Worm (Caenorhabditis elegans) whole organism, L4 larva: Measurements from ENCODE around the gene cht-4.

Experiments used
- ZK546.5 ChIP-seq, 2 experiments: sonication (generic microtip); optimal IDR thresholded peaks; 2 replicates each; lab custom pipeline; 2017; ENCODE audit warnings: missing biosample characterization in 2 of 2, missing genetic modification characterization in 2 of 2
- gei-8 ChIP-seq: fragments of 200-800 bp; sonication (Bioruptor generic); optimal IDR thresholded peaks from 2 replicates; lab custom pipeline; 2018; ENCODE audit warnings: mild to moderate bottlenecking, missing genetic modification characterization, missing compliant biosample characterization
- lin-1 ChIP-seq: fragments of 200-800 bp; sonication (Bioruptor generic); IDR thresholded peaks from 2 replicates; pipeline ENCODE4 v1.3.6; 2022; ENCODE audit warnings: missing genetic modification reagents, missing genetic modification characterization, missing compliant biosample characterization
- mes-2 ChIP-seq: sonication (generic microtip); optimal IDR thresholded peaks from 2 replicates; lab custom pipeline; 2016; ENCODE audit warnings: missing genotype, mild to moderate bottlenecking, missing genetic modification characterization, missing compliant biosample characterization; ENCODE audit not compliant: poor library complexity, severe bottlenecking
- pha-4 ChIP-seq, 2 experiments: fragments of 150-350 bp in 1 of 2; fragments of 200-800 bp in 1 of 2; sonication (Bioruptor generic) in 1 of 2; IDR thresholded peaks in 1 of 2; optimal IDR thresholded peaks in 1 of 2; 2 replicates each; pipeline versions ENCODE4 v1.3.6 to Lab custom; 2014 to 2022; ENCODE audit warnings: missing genetic modification characterization in 2 of 2, missing genetic modification reagents in 2 of 2, missing biosample characterization in 1 of 2, missing compliant biosample characterization in 1 of 2
- snpc-4 ChIP-seq: fragments of 150-350 bp; optimal IDR thresholded peaks from 2 replicates; lab custom pipeline; 2014; ENCODE audit warnings: missing biosample characterization, missing genetic modification characterization
- unc-62 ChIP-seq, 3 experiments: fragments of 150-350 bp in 1 of 3; sonication (generic microtip); optimal IDR thresholded peaks in 2 of 3; peaks in 1 of 3; 1 replicate in 1 of 3; 2 replicates in 2 of 3; lab custom pipeline; 2014 to 2017; ENCODE audit warnings: missing biosample characterization in 3 of 3, missing genetic modification characterization in 3 of 3, missing genetic modification reagents in 3 of 3, missing genotype in 1 of 3

- TF ChIP-seq snpc-4 (tag; lab: Kevin White, UChicago), result no peak
- TF ChIP-seq mes-2 (tag; lab: Kevin White, UChicago), result no peak
- TF ChIP-seq pha-4 (GFP tag; IDR thresholded peaks at IDR 0.05; lab: Robert Waterston, UW), result no peak
- no peak for TF ChIP-seq pha-4 (tag; optimal IDR thresholded peaks at IDR 0.05; lab: Kevin White, UChicago)
- no peak for TF ChIP-seq unc-62 (GFP tag; optimal IDR thresholded peaks at IDR 0.05 in 1 of 2; lab: Kevin White, UChicago)
- TF ChIP-seq unc-62 (tag; optimal IDR thresholded peaks at IDR 0.05; lab: Kevin White, UChicago), result no peak
- no peak for TF ChIP-seq gei-8 (GFP tag; lab: Kevin White, UChicago)
- no peak for TF ChIP-seq lin-1
- TF ChIP-seq ZK546.5 (tag; optimal IDR thresholded peaks at IDR 0.05; lab: Kevin White, UChicago), result no peak
Measured at ce11 chrIII:1695006-1695405, 37.7 kb upstream of the cht-4 start, which contains the start of gene srd-64.
